Worm (Caenorhabditis elegans) whole organism, L3 larva: Measurements from ENCODE around the gene F14H3.12.

Experiments
- ZK546.5 ChIP-seq: sonication (generic microtip); optimal IDR thresholded peaks from 2 replicates; lab custom pipeline; 2017; ENCODE audit warnings: missing biosample characterization, missing genetic modification characterization
- ama-1 ChIP-seq: fragments of 150-350 bp; optimal IDR thresholded peaks from 2 replicates; lab custom pipeline; 2018
- ceh-82 ChIP-seq: fragments of 150-350 bp; optimal IDR thresholded peaks from 2 replicates; lab custom pipeline; 2014; ENCODE audit warnings: missing biosample characterization, missing genetic modification characterization
- egl-27 ChIP-seq: sonication (generic microtip); optimal IDR thresholded peaks from 4 replicates; lab custom pipeline; 2017; ENCODE audit warnings: missing biosample characterization, missing genetic modification reagents, missing genetic modification characterization
- egl-5 ChIP-seq: fragments of 150-350 bp; optimal IDR thresholded peaks from 2 replicates; lab custom pipeline; 2017; ENCODE audit warnings: missing biosample characterization, missing genetic modification reagents, missing genetic modification characterization, inconsistent platforms
- fkh-10 ChIP-seq: sonication (generic microtip); optimal IDR thresholded peaks from 2 replicates; lab custom pipeline; 2017; ENCODE audit warnings: missing biosample characterization, missing genetic modification reagents, missing genetic modification characterization
- fos-1 ChIP-seq: fragments of 150-350 bp; optimal IDR thresholded peaks from 2 replicates; lab custom pipeline; 2014; ENCODE audit warnings: missing biosample characterization, missing genetic modification characterization
- lin-39 ChIP-seq: fragments of 150-350 bp; optimal IDR thresholded peaks from 2 replicates; lab custom pipeline; 2018; ENCODE audit warnings: missing biosample characterization, missing genetic modification reagents, missing genetic modification characterization
- pha-4 ChIP-seq: fragments of 150-350 bp; optimal IDR thresholded peaks from 2 replicates; lab custom pipeline; 2014; ENCODE audit warnings: missing biosample characterization, missing genetic modification reagents, missing genetic modification characterization
- pqm-1 ChIP-seq: fragments of 150-350 bp; optimal IDR thresholded peaks from 2 replicates; lab custom pipeline; 2017; ENCODE audit warnings: missing biosample characterization, missing genetic modification characterization, inconsistent platforms
- snpc-4 ChIP-seq: fragments of 150-350 bp; optimal IDR thresholded peaks from 2 replicates; lab custom pipeline; 2014; ENCODE audit warnings: missing biosample characterization, missing genetic modification characterization
- zag-1 ChIP-seq: fragments of 150-350 bp; optimal IDR thresholded peaks from 2 replicates; lab custom pipeline; 2014; ENCODE audit warnings: missing biosample characterization, missing genetic modification characterization

- no peak for TF ChIP-seq ama-1 (lab: Kevin White, UChicago)
- TF ChIP-seq ceh-82 (tag; lab: Kevin White, UChicago): no peak
- no peak for TF ChIP-seq fos-1
- no peak for TF ChIP-seq pha-4 (tag; lab: Kevin White, UChicago)
- TF ChIP-seq fkh-10 (GFP tag; lab: Kevin White, UChicago): no peak
- TF ChIP-seq pqm-1 (tag; lab: Kevin White, UChicago): no peak
- TF ChIP-seq egl-27 (tag; lab: Kevin White, UChicago): no peak
- no peak for TF ChIP-seq snpc-4 (tag; lab: Kevin White, UChicago)
- no peak for TF ChIP-seq zag-1 (tag; lab: Kevin White, UChicago)
- no peak for TF ChIP-seq lin-39
- TF ChIP-seq ZK546.5 (tag; lab: Kevin White, UChicago): no peak
- no peak for TF ChIP-seq egl-5 (tag; lab: Kevin White, UChicago)
Observed at ce11 chrV:16029237-16029636, 45.9 kb downstream of the F14H3.12 start.
